Worm (Caenorhabditis elegans): Measurements from ENCODE around the gene srbc-71.

srbc-71 gene

ce11 chrIV:4227917-4228316, 2.2 kb upstream of the srbc-71 start, which contains the start of gene srbc-70:
Gene srbc-70 (minus strand): TSS chrIV:4228017.
- TF ChIP-seq med-1 (GFP tag; optimal IDR thresholded peaks at IDR 0.05; ENCODE audit: insufficient read depth), result no peak
- TF ChIP-seq klf-2 (GFP tag; conservative IDR thresholded peaks at IDR 0.05), result no peak
- TF ChIP-seq ztf-29 (GFP tag; IDR thresholded peaks at IDR 0.05), result no peak
- no peak for TF ChIP-seq ztf-23 (GFP tag; IDR thresholded peaks at IDR 0.05)
- no peak for TF ChIP-seq ref-1 (GFP tag; conservative IDR thresholded peaks at IDR 0.05)
- no peak for TF ChIP-seq T22C8.4 (GFP tag; IDR thresholded peaks at IDR 0.05)
- no peak for TF ChIP-seq flt-1 (GFP tag; IDR thresholded peaks at IDR 0.05)
- no peak for TF ChIP-seq cog-1 (tag; optimal IDR thresholded peaks at IDR 0.05)
- TF ChIP-seq tab-1 (GFP tag; IDR thresholded peaks at IDR 0.05), result no peak

- TF ChIP-seq cog-1 (tag; optimal IDR thresholded peaks at IDR 0.05), result no peak
- TF ChIP-seq T22C8.4 (GFP tag; IDR thresholded peaks at IDR 0.05), result no peak
- TF ChIP-seq ztf-23 (GFP tag; IDR thresholded peaks at IDR 0.05), result no peak
- TF ChIP-seq klf-2 (GFP tag; conservative IDR thresholded peaks at IDR 0.05), result no peak
- TF ChIP-seq med-1 (GFP tag; optimal IDR thresholded peaks at IDR 0.05; ENCODE audit: insufficient read depth), result no peak
- no peak for TF ChIP-seq tab-1 (GFP tag; IDR thresholded peaks at IDR 0.05)
- TF ChIP-seq ztf-29 (GFP tag; IDR thresholded peaks at IDR 0.05), result no peak
- TF ChIP-seq flt-1 (GFP tag; IDR thresholded peaks at IDR 0.05), result no peak
- TF ChIP-seq ref-1 (GFP tag; conservative IDR thresholded peaks at IDR 0.05), result no peak
These were observed 5.8 kb downstream of the srbc-71 start, which contains the start of gene F30B5.11 for ce11 chrIV:4219983-4220382. Gene F30B5.11 (minus strand): TSS chrIV:4220083.

- TF ChIP-seq med-1 (GFP tag; optimal IDR thresholded peaks at IDR 0.05; ENCODE audit: insufficient read depth) (no peak), ztf-23 (GFP tag; IDR thresholded peaks at IDR 0.05) (no peak), tab-1 (GFP tag; IDR thresholded peaks at IDR 0.05) (no peak), ref-1 (GFP tag; conservative IDR thresholded peaks at IDR 0.05) (no peak)
These were observed 7.5 kb downstream of the srbc-71 start for ce11 chrIV:4218276-4218675.

DNA sequence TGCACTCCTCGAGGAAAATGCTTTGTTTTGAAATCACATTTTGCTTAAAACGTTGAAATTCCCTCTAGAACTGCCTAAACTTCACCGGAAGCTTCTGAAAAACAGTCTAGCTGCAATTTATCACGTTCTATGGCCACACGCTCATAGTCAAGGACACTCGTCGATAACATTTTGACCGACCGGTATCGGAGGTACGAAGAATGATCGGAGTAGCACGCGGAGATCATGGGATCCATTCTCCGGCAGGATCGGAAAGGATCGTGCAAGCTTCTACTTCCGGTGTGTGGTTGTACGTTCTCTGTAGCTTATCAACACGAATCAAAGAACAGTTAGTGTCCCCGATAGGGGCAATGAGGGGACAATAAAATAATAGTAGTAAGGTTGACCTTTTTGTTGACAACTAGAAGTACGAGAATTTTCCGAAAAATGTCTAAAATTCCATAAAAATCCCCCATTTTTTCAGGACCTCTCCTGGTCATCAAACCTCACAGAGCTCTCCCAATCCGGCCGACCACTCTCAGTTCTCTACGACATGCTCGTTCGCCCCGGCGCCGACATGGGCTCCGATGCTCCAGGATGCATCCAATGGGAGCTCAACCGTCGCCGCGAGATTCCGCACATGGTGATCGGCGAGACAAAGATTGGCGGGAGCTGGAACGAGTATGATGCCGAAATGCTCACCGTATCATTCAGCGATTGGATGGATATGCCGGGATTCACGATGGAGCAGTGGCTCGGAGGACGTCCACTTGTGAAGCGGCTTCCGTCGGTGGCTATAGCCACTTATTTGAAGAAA, 9.5 kb downstream of the srbc-71 start:
- TF ChIP-seq ztf-23 (GFP tag; IDR thresholded peaks at IDR 0.05) (no peak), med-1 (GFP tag; optimal IDR thresholded peaks at IDR 0.05; ENCODE audit: insufficient read depth) (no peak), klf-2 (GFP tag; conservative IDR thresholded peaks at IDR 0.05) (no peak), tab-1 (GFP tag; IDR thresholded peaks at IDR 0.05) (no peak), flt-1 (GFP tag; IDR thresholded peaks at IDR 0.05) (no peak), ztf-29 (GFP tag; IDR thresholded peaks at IDR 0.05) (no peak), cog-1 (tag; optimal IDR thresholded peaks at IDR 0.05) (no peak), T22C8.4 (GFP tag; IDR thresholded peaks at IDR 0.05) (no peak), ref-1 (GFP tag; conservative IDR thresholded peaks at IDR 0.05) (no peak)

DNA sequence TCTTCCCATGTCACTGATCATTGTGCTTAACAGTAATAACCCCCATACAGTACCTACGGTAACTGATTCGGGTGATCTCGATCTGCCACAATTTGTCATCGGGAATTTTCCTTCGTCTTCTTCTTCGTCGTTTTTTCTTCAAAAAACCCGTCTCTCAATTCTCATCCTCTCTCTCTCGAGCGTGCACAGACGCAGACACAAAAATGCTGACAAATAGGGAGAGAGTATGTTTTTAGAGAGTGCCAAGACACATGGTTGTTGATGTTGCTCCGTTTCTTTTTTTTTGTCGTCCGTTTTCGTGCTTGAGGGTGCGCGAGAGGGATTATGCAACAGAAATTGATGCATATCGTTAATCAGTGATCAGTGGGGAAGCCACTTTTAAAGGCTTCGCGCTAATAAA, 10.4 kb downstream of the srbc-71 start:
- TF ChIP-seq med-1 (GFP tag; optimal IDR thresholded peaks at IDR 0.05; ENCODE audit: insufficient read depth) (no peak), ref-1 (GFP tag; conservative IDR thresholded peaks at IDR 0.05) (no peak), ztf-29 (GFP tag; IDR thresholded peaks at IDR 0.05) (no peak)

DNA sequence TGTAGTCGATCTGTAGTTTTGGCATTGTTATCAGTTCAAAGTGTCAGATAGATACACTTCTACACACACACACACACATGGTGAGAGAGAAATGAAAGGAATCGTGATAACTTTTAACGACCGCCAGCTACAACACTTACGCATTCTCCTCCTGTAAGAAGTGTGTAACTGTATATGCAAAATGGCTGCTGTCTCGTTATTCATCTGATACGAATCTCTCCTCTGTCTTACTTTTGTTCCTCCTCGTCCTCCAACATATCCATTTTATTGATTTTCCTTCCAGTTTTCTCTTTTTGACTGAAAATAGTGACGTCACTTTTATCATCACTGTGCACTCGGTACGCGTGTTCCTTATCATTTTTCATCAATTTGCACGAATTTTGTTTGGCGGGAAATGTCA, 13.0 kb downstream of the srbc-71 start:
- TF ChIP-seq ztf-29 (GFP tag; IDR thresholded peaks at IDR 0.05), result no peak
- TF ChIP-seq ztf-23 (GFP tag; IDR thresholded peaks at IDR 0.05), result no peak
- no peak for TF ChIP-seq flt-1 (GFP tag; IDR thresholded peaks at IDR 0.05)
- TF ChIP-seq cog-1 (tag; optimal IDR thresholded peaks at IDR 0.05), result no peak
- TF ChIP-seq klf-2 (GFP tag; conservative IDR thresholded peaks at IDR 0.05), result no peak
- no peak for TF ChIP-seq tab-1 (GFP tag; IDR thresholded peaks at IDR 0.05)
- TF ChIP-seq ref-1 (GFP tag; conservative IDR thresholded peaks at IDR 0.05), result no peak
- TF ChIP-seq T22C8.4 (GFP tag; IDR thresholded peaks at IDR 0.05), result no peak
- no peak for TF ChIP-seq med-1 (GFP tag; optimal IDR thresholded peaks at IDR 0.05; ENCODE audit: insufficient read depth)

DNA sequence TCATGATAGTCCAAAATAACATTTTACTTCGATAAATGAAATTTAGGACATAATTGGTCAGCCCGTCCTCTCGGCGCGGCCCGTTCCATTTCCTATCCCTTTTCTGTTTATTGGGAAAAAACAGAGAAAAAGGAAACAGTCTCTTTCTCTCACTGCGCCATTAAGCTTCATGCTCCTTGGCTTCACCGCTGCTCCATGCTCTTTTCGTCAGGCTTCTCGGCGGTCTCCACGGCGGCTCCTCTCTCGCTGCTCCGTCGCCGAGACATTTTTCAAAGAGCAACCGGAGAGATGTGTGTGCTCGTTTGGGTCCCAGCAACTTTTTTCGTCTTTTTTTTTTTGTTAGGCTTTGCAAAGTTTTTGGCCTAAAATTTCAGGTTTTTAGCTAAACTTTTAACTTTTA, 14.9 kb downstream of the srbc-71 start:
- TF ChIP-seq cog-1 (tag; optimal IDR thresholded peaks at IDR 0.05) (no peak), tab-1 (GFP tag; IDR thresholded peaks at IDR 0.05) (no peak), ref-1 (GFP tag; conservative IDR thresholded peaks at IDR 0.05) (no peak), med-1 (GFP tag; optimal IDR thresholded peaks at IDR 0.05; ENCODE audit: insufficient read depth) (no peak), ztf-29 (GFP tag; IDR thresholded peaks at IDR 0.05) (no peak), klf-2 (GFP tag; conservative IDR thresholded peaks at IDR 0.05) (no peak), T22C8.4 (GFP tag; IDR thresholded peaks at IDR 0.05) (no peak), flt-1 (GFP tag; IDR thresholded peaks at IDR 0.05) (no peak)

DNA sequence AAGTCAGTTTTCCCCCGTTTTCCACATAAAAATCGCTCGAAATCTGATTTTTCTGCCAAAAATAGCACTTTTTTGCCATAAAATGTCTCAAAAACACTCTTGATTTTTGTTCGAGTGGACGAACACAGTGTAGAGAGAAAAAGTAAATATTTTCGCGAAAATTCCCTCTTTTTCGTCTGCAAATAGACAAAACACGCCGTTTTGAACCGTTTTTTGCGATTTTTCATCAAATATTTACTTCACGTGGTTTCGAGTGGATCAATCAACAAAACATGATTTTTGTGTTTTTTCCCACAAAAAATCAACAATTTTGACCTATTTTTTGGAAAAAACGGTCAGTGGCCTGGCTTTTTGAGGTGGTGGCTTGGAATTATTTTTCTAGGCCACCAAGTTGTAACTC, 16.7 kb downstream of the srbc-71 start:
- TF ChIP-seq T22C8.4 (GFP tag; IDR thresholded peaks at IDR 0.05), result no peak
- TF ChIP-seq ztf-23 (GFP tag; IDR thresholded peaks at IDR 0.05), result no peak
- no peak for TF ChIP-seq cog-1 (tag; optimal IDR thresholded peaks at IDR 0.05)
- TF ChIP-seq tab-1 (GFP tag; IDR thresholded peaks at IDR 0.05), result no peak
- no peak for TF ChIP-seq flt-1 (GFP tag; IDR thresholded peaks at IDR 0.05)
- TF ChIP-seq ref-1 (GFP tag; conservative IDR thresholded peaks at IDR 0.05), result no peak
- no peak for TF ChIP-seq med-1 (GFP tag; optimal IDR thresholded peaks at IDR 0.05; ENCODE audit: insufficient read depth)
- TF ChIP-seq klf-2 (GFP tag; conservative IDR thresholded peaks at IDR 0.05), result no peak
- no peak for TF ChIP-seq ztf-29 (GFP tag; IDR thresholded peaks at IDR 0.05)

ce11 chrIV:4207088-4207487, 18.7 kb downstream of the srbc-71 start, which contains the start of gene osgn-1:
Gene osgn-1 (plus strand): TSS chrIV:4207388.
- TF ChIP-seq cog-1 (tag; optimal IDR thresholded peaks at IDR 0.05), result no peak
- TF ChIP-seq T22C8.4 (GFP tag; IDR thresholded peaks at IDR 0.05), result no peak
- TF ChIP-seq med-1 (GFP tag; optimal IDR thresholded peaks at IDR 0.05; ENCODE audit: insufficient read depth), result no peak

ce11 chrIV:4204275-4204674, 21.5 kb downstream of the srbc-71 start, which contains the start of gene pax-2:
Gene pax-2 (minus strand): TSS chrIV:4204375.
- TF ChIP-seq ref-1 (GFP tag; conservative IDR thresholded peaks at IDR 0.05) (no peak), ztf-23 (GFP tag; IDR thresholded peaks at IDR 0.05) (no peak), flt-1 (GFP tag; IDR thresholded peaks at IDR 0.05) (no peak), med-1 (GFP tag; optimal IDR thresholded peaks at IDR 0.05; ENCODE audit: insufficient read depth) (no peak), cog-1 (tag; optimal IDR thresholded peaks at IDR 0.05) (no peak), klf-2 (GFP tag; conservative IDR thresholded peaks at IDR 0.05) (no peak), T22C8.4 (GFP tag; IDR thresholded peaks at IDR 0.05) (no peak), tab-1 (GFP tag; IDR thresholded peaks at IDR 0.05) (no peak), ztf-29 (GFP tag; IDR thresholded peaks at IDR 0.05) (no peak)
